Fruit fly (Drosophila melanogaster): ENCODE results near the gene p130CAS.

The p130CAS gene

DNA sequence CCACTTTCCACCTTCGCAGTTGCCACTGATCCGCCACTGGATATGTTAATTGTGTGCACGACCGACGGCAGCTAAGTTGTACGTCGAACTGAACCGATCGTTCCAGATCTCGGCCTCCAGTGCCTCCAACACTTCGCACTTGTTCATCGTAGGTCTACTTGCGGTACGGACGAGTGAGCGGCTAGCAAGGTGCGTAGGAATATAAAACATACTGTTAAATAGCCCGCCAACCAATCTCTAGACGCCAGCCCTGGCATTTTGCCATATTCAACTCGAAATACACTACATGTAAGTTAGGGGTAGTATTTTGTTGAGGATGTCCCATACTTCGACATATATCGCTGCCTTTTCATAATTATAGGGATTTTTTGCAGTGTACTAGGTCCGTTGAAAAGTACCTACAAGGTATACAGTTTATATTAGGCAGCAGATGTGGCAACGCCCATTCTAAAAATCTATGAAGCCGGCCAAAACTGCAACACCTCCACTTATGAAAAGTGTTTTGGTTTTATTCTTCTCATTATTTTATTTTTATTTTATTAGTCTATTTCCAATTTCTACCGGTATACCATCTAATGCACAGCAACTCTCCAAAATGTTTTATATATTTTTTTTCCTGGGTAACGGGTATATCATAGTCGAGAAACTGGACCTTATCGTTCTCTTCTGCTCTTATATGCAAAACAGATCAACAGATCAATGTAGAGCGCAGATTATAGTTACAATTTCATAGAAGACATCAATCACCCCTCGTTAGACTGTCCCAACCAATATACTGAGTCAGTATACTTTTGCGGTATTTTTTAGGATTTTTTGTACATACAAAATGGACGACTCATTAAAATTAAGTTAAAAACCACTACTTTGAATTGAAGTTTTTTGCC, 70.6 kb downstream of the p130CAS start, which contains the start of the genes pyx and CG33229 (continued):
- peak; percentile 20 for TF ChIP-seq CG9797 (GFP tag; optimal IDR thresholded peaks at IDR 0.05)
- peak; percentile 93 for TF ChIP-seq zf30C (GFP tag; optimal IDR thresholded peaks at IDR 0.05)

Measured in whole organism, embryonic.